Worm (Caenorhabditis elegans) whole organism, L2 larva: ENCODE results near the gene scl-27.

Experiments used
- F13H6.1 ChIP-seq: sonication (generic microtip); optimal IDR thresholded peaks from 2 replicates; lab custom pipeline; 2016; ENCODE audit warnings: missing genetic modification characterization, missing compliant biosample characterization
- R02D3.7 ChIP-seq: fragments of 150-350 bp; optimal IDR thresholded peaks from 2 replicates; lab custom pipeline; 2014; ENCODE audit warnings: missing biosample characterization, missing genetic modification characterization
- Y55F3AM.14 ChIP-seq: fragments of 200-800 bp; sonication (Bioruptor generic); optimal IDR thresholded peaks from 2 replicates; lab custom pipeline; 2018; ENCODE audit warnings: mild to moderate bottlenecking, missing genetic modification characterization, missing compliant biosample characterization
- ZK546.5 ChIP-seq: sonication (generic microtip); optimal IDR thresholded peaks from 2 replicates; lab custom pipeline; 2017; ENCODE audit warnings: missing biosample characterization, missing genetic modification characterization
- alr-1 ChIP-seq: fragments of 150-350 bp; optimal IDR thresholded peaks from 2 replicates; lab custom pipeline; 2014; ENCODE audit warnings: missing biosample characterization, missing genetic modification characterization
- aly-2 ChIP-seq: fragments of 150-350 bp; optimal IDR thresholded peaks from 2 replicates; lab custom pipeline; 2014; ENCODE audit warnings: missing biosample characterization, missing genetic modification characterization
- ama-1 ChIP-seq: fragments of 150-350 bp; optimal IDR thresholded peaks from 2 replicates; lab custom pipeline; 2018; ENCODE audit warnings: inconsistent platforms
- ceh-16 ChIP-seq: fragments of 150-350 bp; optimal IDR thresholded peaks from 2 replicates; lab custom pipeline; 2014; ENCODE audit warnings: missing biosample characterization, missing genetic modification characterization
- crh-2 ChIP-seq: sonication (generic microtip); optimal IDR thresholded peaks from 2 replicates; lab custom pipeline; 2017; ENCODE audit warnings: missing biosample characterization, missing genetic modification characterization
- dmd-4 ChIP-seq: sonication (generic microtip); optimal IDR thresholded peaks from 2 replicates; lab custom pipeline; 2017; ENCODE audit warnings: missing biosample characterization, missing genetic modification characterization
- egl-27 ChIP-seq: sonication (generic microtip); optimal IDR thresholded peaks from 3 replicates; lab custom pipeline; 2017; ENCODE audit warnings: missing biosample characterization, missing genetic modification reagents, missing genetic modification characterization
- elt-1 ChIP-seq: fragments of 150-350 bp; optimal IDR thresholded peaks from 2 replicates; lab custom pipeline; 2014; ENCODE audit warnings: missing biosample characterization, missing genetic modification characterization
- elt-3 ChIP-seq: sonication (generic microtip); optimal IDR thresholded peaks from 2 replicates; lab custom pipeline; 2017; ENCODE audit warnings: missing biosample characterization, missing genetic modification characterization
- fos-1 ChIP-seq: fragments of 150-350 bp; optimal IDR thresholded peaks from 2 replicates; lab custom pipeline; 2014; ENCODE audit warnings: missing biosample characterization, missing genetic modification characterization
- gmeb-1 ChIP-seq: fragments of 150-350 bp; optimal IDR thresholded peaks from 2 replicates; lab custom pipeline; 2014; ENCODE audit warnings: missing biosample characterization, missing genetic modification characterization
- lin-11 ChIP-seq: fragments of 150-350 bp; sonication (generic microtip); optimal IDR thresholded peaks from 2 replicates; lab custom pipeline; 2014; ENCODE audit warnings: missing biosample characterization, missing genetic modification characterization, inconsistent platforms, mixed read lengths
- lin-13 ChIP-seq: fragments of 150-350 bp; optimal IDR thresholded peaks from 2 replicates; lab custom pipeline; 2014; ENCODE audit warnings: missing biosample characterization, missing genetic modification reagents, missing genetic modification characterization
- lsy-2 ChIP-seq, 2 experiments: fragments of 150-350 bp in 1 of 2; sonication (generic microtip) in 1 of 2; optimal IDR thresholded peaks; 2 replicates each; lab custom pipeline; 2014 to 2017; ENCODE audit warnings: missing biosample characterization in 2 of 2, missing genetic modification characterization in 2 of 2
- mdl-1 ChIP-seq, 2 experiments: fragments of 150-350 bp in 1 of 2; sonication (generic microtip) in 1 of 2; optimal IDR thresholded peaks; 2 replicates each; lab custom pipeline; 2017; ENCODE audit warnings: missing biosample characterization in 2 of 2, missing genetic modification characterization in 2 of 2
- nhr-11 ChIP-seq: fragments of 150-350 bp; optimal IDR thresholded peaks from 2 replicates; lab custom pipeline; 2014; ENCODE audit warnings: missing biosample characterization, missing genetic modification characterization
- nhr-12 ChIP-seq: fragments of 150-350 bp; optimal IDR thresholded peaks from 2 replicates; lab custom pipeline; 2014; ENCODE audit warnings: missing biosample characterization, missing genetic modification characterization
- nhr-129 ChIP-seq: fragments of 150-350 bp; optimal IDR thresholded peaks from 2 replicates; lab custom pipeline; 2014; ENCODE audit warnings: missing biosample characterization, missing genetic modification characterization
- nhr-21 ChIP-seq: fragments of 150-350 bp; optimal IDR thresholded peaks from 2 replicates; lab custom pipeline; 2014; ENCODE audit warnings: missing biosample characterization, missing genetic modification characterization
- nhr-23 ChIP-seq: fragments of 150-350 bp; optimal IDR thresholded peaks from 2 replicates; lab custom pipeline; 2014; ENCODE audit warnings: missing biosample characterization, missing genetic modification reagents, missing genetic modification characterization
- nhr-237 ChIP-seq: fragments of 150-350 bp; optimal IDR thresholded peaks from 2 replicates; lab custom pipeline; 2014; ENCODE audit warnings: missing biosample characterization, missing genetic modification characterization
- nhr-25 ChIP-seq: fragments of 150-350 bp; sonication (generic microtip); optimal IDR thresholded peaks from 3 replicates; lab custom pipeline; 2014; ENCODE audit warnings: missing biosample characterization, missing genetic modification characterization
- nhr-6 ChIP-seq: fragments of 150-350 bp; optimal IDR thresholded peaks from 2 replicates; lab custom pipeline; 2014; ENCODE audit warnings: missing biosample characterization, missing genetic modification characterization
- nhr-77 ChIP-seq: fragments of 150-350 bp; optimal IDR thresholded peaks from 2 replicates; lab custom pipeline; 2014; ENCODE audit warnings: missing biosample characterization, missing genetic modification characterization
- peb-1 ChIP-seq: fragments of 150-350 bp; optimal IDR thresholded peaks from 2 replicates; lab custom pipeline; 2014; ENCODE audit warnings: missing biosample characterization, missing genetic modification characterization
- sem-4 ChIP-seq: fragments of 150-350 bp; optimal IDR thresholded peaks from 2 replicates; lab custom pipeline; 2014; ENCODE audit warnings: missing biosample characterization, missing genetic modification reagents, missing genetic modification characterization
- sma-3 ChIP-seq: sonication (generic microtip); optimal IDR thresholded peaks from 2 replicates; lab custom pipeline; 2016; ENCODE audit warnings: missing genetic modification reagents, missing genetic modification characterization, missing compliant biosample characterization
- sma-9 ChIP-seq, 2 experiments: fragments of 150-350 bp in 1 of 2; sonication (generic microtip) in 1 of 2; optimal IDR thresholded peaks; 2 replicates each; lab custom pipeline; 2014 to 2016; ENCODE audit warnings: missing genetic modification characterization in 2 of 2, mild to moderate bottlenecking in 1 of 2, missing biosample characterization in 1 of 2, missing compliant biosample characterization in 1 of 2, missing genetic modification reagents in 1 of 2, moderate library complexity in 1 of 2
- snpc-4 ChIP-seq: fragments of 150-350 bp; optimal IDR thresholded peaks from 2 replicates; lab custom pipeline; 2014; ENCODE audit warnings: missing biosample characterization, missing genetic modification characterization
- unc-39 ChIP-seq: fragments of 150-350 bp; optimal IDR thresholded peaks from 2 replicates; lab custom pipeline; 2014; ENCODE audit warnings: missing biosample characterization, missing genetic modification characterization
- unc-55 ChIP-seq: fragments of 150-350 bp; sonication (generic microtip); optimal IDR thresholded peaks from 3 replicates; lab custom pipeline; 2014; ENCODE audit warnings: missing biosample characterization, missing genetic modification reagents, missing genetic modification characterization
- unc-62 ChIP-seq: fragments of 150-350 bp; optimal IDR thresholded peaks from 2 replicates; lab custom pipeline; 2014; ENCODE audit warnings: missing biosample characterization, missing genetic modification reagents, missing genetic modification characterization
- ztf-11 ChIP-seq: sonication (generic microtip); optimal IDR thresholded peaks from 2 replicates; lab custom pipeline; 2017; ENCODE audit warnings: missing biosample characterization, missing genetic modification characterization
- ztf-4 ChIP-seq: fragments of 150-350 bp; optimal IDR thresholded peaks from 2 replicates; lab custom pipeline; 2014; ENCODE audit warnings: missing biosample characterization, missing genetic modification characterization

scl-27 gene

ce11 chrV:422133-422532 is 22.3 kb downstream of the scl-27 start, which contains the start of gene dod-20:
Gene dod-20 (plus strand): TSS chrV:422433.
- TF ChIP-seq nhr-11 (tag; lab: Kevin White, UChicago) (no peak), elt-1 (tag; lab: Kevin White, UChicago) (no peak), nhr-21 (tag; lab: Kevin White, UChicago) (no peak), R02D3.7 (tag; lab: Kevin White, UChicago) (no peak), F13H6.1 (tag; lab: Kevin White, UChicago) (no peak), nhr-237 (tag; lab: Kevin White, UChicago) (no peak), fos-1 (peak; percentile 17), elt-3 (tag; lab: Kevin White, UChicago) (no peak)

- TF ChIP-seq alr-1 (tag; lab: Kevin White, UChicago) (no peak), nhr-12 (tag; lab: Kevin White, UChicago) (no peak), crh-2 (tag; lab: Kevin White, UChicago) (no peak), peb-1 (no peak), sma-9 (GFP tag; optimal IDR thresholded peaks at IDR 0.05; lab: Kevin White, UChicago) (no peak), sma-9 (tag; optimal IDR thresholded peaks at IDR 0.05; lab: Kevin White, UChicago) (no peak), lin-13 (GFP tag; lab: Kevin White, UChicago) (no peak), nhr-23 (tag; lab: Kevin White, UChicago) (no peak), nhr-77 (tag; lab: Kevin White, UChicago) (no peak), unc-55 (GFP tag; lab: Kevin White, UChicago) (no peak), sem-4 (tag; lab: Kevin White, UChicago) (no peak), nhr-21 (tag; lab: Kevin White, UChicago) (no peak), aly-2 (tag; lab: Kevin White, UChicago) (no peak), ceh-16 (tag; lab: Kevin White, UChicago) (no peak), nhr-11 (tag; lab: Kevin White, UChicago) (no peak), unc-39 (tag; lab: Kevin White, UChicago) (no peak), unc-62 (no peak)
- TF ChIP-seq, all 48 proteins: peak for 0
Measured at ce11 chrV:424140-424539, 24.3 kb downstream of the scl-27 start, which contains the start of gene B0554.5. Gene B0554.5 (plus strand): TSS chrV:424440.

- TF ChIP-seq sem-4 (tag; lab: Kevin White, UChicago) = no peak
- no peak for TF ChIP-seq sma-3 (GFP tag; lab: Kevin White, UChicago)
Measured at ce11 chrV:428844-429243, 29.0 kb downstream of the scl-27 start, which contains the start of gene B0554.4. Gene B0554.4 (plus strand): TSS chrV:429144.

ce11 chrV:432991-433390 is 33.2 kb downstream of the scl-27 start:
- TF ChIP-seq ztf-11 (tag; lab: Kevin White, UChicago) (no peak), R02D3.7 (tag; lab: Kevin White, UChicago) (no peak), snpc-4 (tag; lab: Kevin White, UChicago) (no peak), unc-39 (tag; lab: Kevin White, UChicago) (no peak), nhr-11 (tag; lab: Kevin White, UChicago) (no peak), nhr-129 (tag; lab: Kevin White, UChicago) (no peak), peb-1 (no peak), mdl-1 (tag; optimal IDR thresholded peaks at IDR 0.05; lab: Kevin White, UChicago) (no peak), Y55F3AM.14 (GFP tag; lab: Kevin White, UChicago) (no peak), fos-1 (no peak), dmd-4 (tag; lab: Kevin White, UChicago) (no peak), nhr-6 (no peak), sma-3 (GFP tag; lab: Kevin White, UChicago) (no peak)

ce11 chrV:433898-434297 is 34.1 kb downstream of the scl-27 start, which contains the start of gene B0554.2:
Gene B0554.2 (plus strand): TSS chrV:434198.
- TF ChIP-seq lin-11 (no peak), ztf-11 (tag; lab: Kevin White, UChicago) (no peak), ama-1 (lab: Kevin White, UChicago) (no peak), ztf-4 (tag; lab: Kevin White, UChicago) (no peak), dmd-4 (tag; lab: Kevin White, UChicago) (no peak), nhr-129 (tag; lab: Kevin White, UChicago) (no peak), ZK546.5 (tag; lab: Kevin White, UChicago) (no peak), nhr-23 (tag; lab: Kevin White, UChicago) (no peak), nhr-25 (tag; lab: Kevin White, UChicago) (no peak), mdl-1 (tag; optimal IDR thresholded peaks at IDR 0.05; lab: Kevin White, UChicago) (no peak), alr-1 (tag; lab: Kevin White, UChicago) (no peak), F13H6.1 (tag; lab: Kevin White, UChicago) (no peak), gmeb-1 (no peak), lsy-2 (tag; optimal IDR thresholded peaks at IDR 0.05; lab: Kevin White, UChicago) (no peak), egl-27 (tag; lab: Kevin White, UChicago) (no peak)
